Worm (Caenorhabditis elegans) whole organism, late embryonic: ENCODE results near the gene T01D1.8.

Experiments used
- C08G9.2 ChIP-seq: sonication (generic microtip); optimal IDR thresholded peaks from 2 replicates; lab custom pipeline; 2016; ENCODE audit warnings: mild to moderate bottlenecking, missing genetic modification characterization, moderate library complexity, missing compliant biosample characterization
- Y22D7AL.16 ChIP-seq: sonication (generic microtip); optimal IDR thresholded peaks from 2 replicates; lab custom pipeline; 2016; ENCODE audit warnings: missing genetic modification characterization, missing compliant biosample characterization
- ama-1 ChIP-seq: fragments of 150-350 bp; optimal IDR thresholded peaks from 2 replicates; lab custom pipeline; 2014
- ceh-18 ChIP-seq: sonication (generic microtip); optimal IDR thresholded peaks from 2 replicates; lab custom pipeline; 2016; ENCODE audit warnings: missing genetic modification characterization, missing compliant biosample characterization
- ceh-19 ChIP-seq: fragments of 200-800 bp; sonication (Bioruptor generic); optimal IDR thresholded peaks from 2 replicates; lab custom pipeline; 2018; ENCODE audit warnings: mild to moderate bottlenecking, missing genetic modification characterization, missing compliant biosample characterization
- ceh-2 ChIP-seq: sonication (generic microtip); optimal IDR thresholded peaks from 2 replicates; lab custom pipeline; 2016; ENCODE audit warnings: missing genotype, missing genetic modification characterization, missing compliant biosample characterization
- ceh-45 ChIP-seq: fragments of 200-800 bp; sonication (Bioruptor generic); IDR thresholded peaks from 2 replicates; pipeline ENCODE4 v1.3.6; 2022; ENCODE audit warnings: missing genetic modification reagents, missing genetic modification characterization, missing compliant biosample characterization
- ceh-9 ChIP-seq: sonication (generic microtip); optimal IDR thresholded peaks from 2 replicates; lab custom pipeline; 2016; ENCODE audit warnings: mild to moderate bottlenecking, missing genetic modification characterization, inconsistent platforms, missing compliant biosample characterization
- dmd-4 ChIP-seq: sonication (generic microtip); optimal IDR thresholded peaks from 2 replicates; lab custom pipeline; 2016; ENCODE audit warnings: borderline replicate concordance, missing genetic modification characterization, missing compliant biosample characterization
- dve-1 ChIP-seq: sonication (generic microtip); optimal IDR thresholded peaks from 2 replicates; lab custom pipeline; 2017; ENCODE audit warnings: antibody characterized with exemption, mild to moderate bottlenecking, missing genetic modification characterization, missing compliant biosample characterization
- elt-2 ChIP-seq: sonication (generic microtip); optimal IDR thresholded peaks from 2 replicates; lab custom pipeline; 2016; ENCODE audit warnings: missing genetic modification reagents, missing genetic modification characterization, missing compliant biosample characterization
- elt-4 ChIP-seq: sonication (generic microtip); optimal IDR thresholded peaks from 2 replicates; lab custom pipeline; 2016; ENCODE audit warnings: missing genetic modification characterization, missing compliant biosample characterization
- eyg-1 ChIP-seq: sonication (generic microtip); optimal IDR thresholded peaks from 2 replicates; lab custom pipeline; 2016; ENCODE audit warnings: missing genotype, missing genetic modification characterization, missing compliant biosample characterization
- gmeb-2 ChIP-seq: sonication (generic microtip); optimal IDR thresholded peaks from 2 replicates; lab custom pipeline; 2016; ENCODE audit warnings: missing genetic modification characterization, inconsistent platforms, missing compliant biosample characterization
- hlh-13 ChIP-seq: fragments of 200-800 bp; sonication (Bioruptor generic); optimal IDR thresholded peaks from 2 replicates; lab custom pipeline; 2018; ENCODE audit warnings: mild to moderate bottlenecking, missing genetic modification characterization, missing compliant biosample characterization
- hlh-30 ChIP-seq: sonication (generic microtip); optimal IDR thresholded peaks from 2 replicates; lab custom pipeline; 2017; ENCODE audit warnings: antibody characterized with exemption, missing genetic modification characterization, missing compliant biosample characterization; ENCODE audit not compliant: insufficient read depth
- hlh-8 ChIP-seq: sonication (generic microtip); optimal IDR thresholded peaks from 2 replicates; lab custom pipeline; 2016; ENCODE audit warnings: missing genotype, missing genetic modification characterization, missing compliant biosample characterization
- mec-3 ChIP-seq: sonication (generic microtip); optimal IDR thresholded peaks from 2 replicates; lab custom pipeline; 2016; ENCODE audit warnings: borderline replicate concordance, missing genetic modification characterization, missing compliant biosample characterization
- nfya-1 ChIP-seq: sonication (generic microtip); optimal IDR thresholded peaks from 2 replicates; lab custom pipeline; 2017; ENCODE audit warnings: missing genetic modification characterization, mild to moderate bottlenecking, missing compliant biosample characterization, antibody characterized with exemption, moderate library complexity
- nhr-11 ChIP-seq: fragments of 150-350 bp; optimal IDR thresholded peaks from 2 replicates; lab custom pipeline; 2014; ENCODE audit warnings: missing biosample characterization, missing genetic modification characterization
- pat-9 ChIP-seq: fragments of 200-800 bp; sonication (Bioruptor generic); optimal IDR thresholded peaks from 2 replicates; lab custom pipeline; 2018; ENCODE audit warnings: mild to moderate bottlenecking, missing genetic modification characterization, moderate library complexity, missing compliant biosample characterization
- pha-4 ChIP-seq: fragments of 150-350 bp; optimal IDR thresholded peaks from 2 replicates; lab custom pipeline; 2018; ENCODE audit warnings: missing biosample characterization, missing genetic modification reagents, missing genetic modification characterization
- pros-1 ChIP-seq: fragments of 150-350 bp; optimal IDR thresholded peaks from 2 replicates; lab custom pipeline; 2014; ENCODE audit warnings: missing biosample characterization, missing genetic modification reagents, missing genetic modification characterization
- rnt-1 ChIP-seq: sonication (generic microtip); optimal IDR thresholded peaks from 2 replicates; lab custom pipeline; 2016; ENCODE audit warnings: missing genetic modification characterization, missing compliant biosample characterization
- sdc-2 ChIP-seq: sonication (generic microtip); optimal IDR thresholded peaks from 2 replicates; lab custom pipeline; 2016; ENCODE audit warnings: missing genotype, missing genetic modification characterization, missing compliant biosample characterization
- tbx-2 ChIP-seq: sonication (generic microtip); optimal IDR thresholded peaks from 2 replicates; lab custom pipeline; 2016; ENCODE audit warnings: missing genetic modification characterization, missing compliant biosample characterization
- tbx-7 ChIP-seq: sonication (generic microtip); optimal IDR thresholded peaks from 2 replicates; lab custom pipeline; 2016; ENCODE audit warnings: missing genotype, missing genetic modification characterization, missing compliant biosample characterization
- unc-42 ChIP-seq: sonication (generic microtip); optimal IDR thresholded peaks from 2 replicates; lab custom pipeline; 2016; ENCODE audit warnings: missing genotype, missing genetic modification characterization, missing compliant biosample characterization
- unc-55 ChIP-seq: sonication (generic microtip); optimal IDR thresholded peaks from 2 replicates; lab custom pipeline; 2017; ENCODE audit warnings: missing biosample characterization, missing genetic modification reagents, missing genetic modification characterization
- zip-5 ChIP-seq: sonication (generic microtip); optimal IDR thresholded peaks from 2 replicates; lab custom pipeline; 2016; ENCODE audit warnings: missing genetic modification characterization, missing compliant biosample characterization
- ztf-16 ChIP-seq: sonication (generic microtip); optimal IDR thresholded peaks from 2 replicates; lab custom pipeline; 2017; ENCODE audit warnings: missing genetic modification characterization, missing compliant biosample characterization

Gene T01D1.8

DNA sequence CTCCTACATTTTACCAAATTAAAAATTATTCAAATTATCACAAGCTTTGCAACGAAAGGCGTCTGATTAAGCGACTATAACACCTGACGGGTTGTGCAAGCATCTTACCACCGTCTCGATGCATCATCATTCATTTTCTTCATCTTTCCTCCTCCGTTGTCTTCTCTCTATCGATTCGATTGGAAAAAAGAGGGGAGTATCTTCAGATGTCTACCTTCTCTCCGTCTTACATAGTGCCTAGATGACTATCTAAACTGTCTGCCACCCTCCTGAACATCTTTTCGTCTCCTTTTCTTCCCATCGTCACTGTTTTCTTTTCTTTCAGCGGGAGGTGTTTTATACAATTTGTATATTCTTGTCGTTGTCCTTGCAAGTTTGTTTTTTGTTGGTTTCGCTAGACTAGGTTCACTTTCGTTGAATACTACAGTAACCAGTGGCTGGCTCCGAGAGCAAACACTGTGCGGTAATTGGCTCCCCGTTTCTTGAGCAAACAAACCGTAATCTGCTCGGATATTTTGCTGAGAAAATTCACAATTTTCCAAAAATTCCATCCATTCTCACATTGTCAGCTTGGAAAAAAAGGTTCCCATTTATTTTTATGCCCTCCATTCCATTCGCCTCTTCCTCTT is 27.1 kb upstream of the T01D1.8 start:
- TF ChIP-seq sdc-2 (tag; lab: Kevin White, UChicago) = no peak
- TF ChIP-seq nfya-1 (tag; lab: Kevin White, UChicago) = peak; percentile 62
- TF ChIP-seq hlh-30 = no peak
- no peak for TF ChIP-seq dmd-4 (tag; lab: Kevin White, UChicago)
- TF ChIP-seq dve-1 (tag; lab: Kevin White, UChicago) = peak; percentile 28
- TF ChIP-seq ceh-18 (tag; lab: Kevin White, UChicago) = peak; percentile 22
- peak; percentile 64 for TF ChIP-seq unc-55
- no peak for TF ChIP-seq nhr-11 (tag; lab: Kevin White, UChicago)
- peak; percentile 5 for TF ChIP-seq elt-2 (tag; lab: Kevin White, UChicago)

DNA sequence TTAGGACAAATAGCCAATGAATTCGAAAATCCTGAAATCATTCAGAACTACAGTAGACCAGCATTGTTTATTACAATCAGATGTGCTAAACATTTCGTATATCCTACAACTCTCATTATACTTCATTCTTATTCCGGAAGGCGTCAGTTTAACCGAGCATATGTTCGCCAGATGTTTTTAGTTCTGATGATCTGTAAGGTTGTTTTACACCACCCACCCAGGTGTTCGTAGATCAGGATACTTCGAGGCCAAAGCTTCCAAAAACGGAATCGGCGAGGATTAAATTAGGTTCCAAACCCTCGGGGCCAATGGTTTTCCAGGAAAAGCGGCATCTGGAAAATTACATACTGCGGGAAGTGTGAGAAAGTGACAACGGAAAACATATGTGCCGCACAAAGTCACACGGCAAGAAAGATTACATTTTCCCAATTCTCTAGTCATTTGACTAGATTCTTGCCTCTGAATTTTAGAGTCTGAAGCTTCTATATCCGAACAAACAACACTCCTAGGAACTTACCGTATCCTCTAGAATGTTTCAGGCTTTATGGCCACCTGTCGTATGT is 25.9 kb upstream of the T01D1.8 start:
- TF ChIP-seq hlh-8 = peak; percentile 96
- no peak for TF ChIP-seq tbx-7 (tag; lab: Kevin White, UChicago)

DNA sequence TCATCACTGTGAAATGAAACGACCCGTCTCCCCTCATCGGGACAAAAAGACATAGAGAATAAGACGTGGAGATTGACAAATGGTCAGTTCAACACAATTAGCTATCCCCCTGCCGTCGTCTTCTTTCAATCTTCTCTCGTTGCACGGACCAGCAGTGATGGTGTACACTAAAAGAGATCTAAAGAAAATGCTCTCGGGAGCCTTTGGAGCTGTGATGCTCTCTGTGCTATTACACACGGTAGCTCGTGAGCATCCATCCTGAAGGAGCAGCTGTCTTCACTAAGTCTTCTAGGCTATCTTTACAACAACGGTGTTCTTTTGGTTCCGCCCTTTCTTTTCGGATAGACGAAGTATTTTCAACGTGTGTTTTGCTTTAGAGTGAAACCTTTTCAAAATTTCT is 25.3 kb upstream of the T01D1.8 start:
- TF ChIP-seq ceh-45 (GFP tag; lab: Robert Waterston, UW) (no peak), unc-42 (tag; lab: Kevin White, UChicago) (no peak), hlh-13 (GFP tag; lab: Kevin White, UChicago) (no peak), unc-55 (peak; percentile 39), pros-1 (tag; lab: Kevin White, UChicago) (no peak), nfya-1 (tag; lab: Kevin White, UChicago) (no peak), tbx-2 (tag; lab: Kevin White, UChicago) (peak; percentile 14), zip-5 (tag; lab: Kevin White, UChicago) (no peak), ceh-2 (tag; lab: Kevin White, UChicago) (no peak), rnt-1 (tag; lab: Kevin White, UChicago) (peak; percentile 49), gmeb-2 (tag; lab: Kevin White, UChicago) (no peak), ceh-9 (tag; lab: Kevin White, UChicago) (no peak), C08G9.2 (tag; lab: Kevin White, UChicago) (no peak), elt-2 (tag; lab: Kevin White, UChicago) (no peak), eyg-1 (no peak), pha-4 (tag; lab: Kevin White, UChicago) (no peak), mec-3 (no peak), ama-1 (lab: Kevin White, UChicago) (no peak), ceh-18 (tag; lab: Kevin White, UChicago) (peak; percentile 16), ztf-16 (tag; lab: Kevin White, UChicago) (no peak), pat-9 (tag; lab: Kevin White, UChicago) (peak; percentile 57), ceh-19 (no peak)

DNA sequence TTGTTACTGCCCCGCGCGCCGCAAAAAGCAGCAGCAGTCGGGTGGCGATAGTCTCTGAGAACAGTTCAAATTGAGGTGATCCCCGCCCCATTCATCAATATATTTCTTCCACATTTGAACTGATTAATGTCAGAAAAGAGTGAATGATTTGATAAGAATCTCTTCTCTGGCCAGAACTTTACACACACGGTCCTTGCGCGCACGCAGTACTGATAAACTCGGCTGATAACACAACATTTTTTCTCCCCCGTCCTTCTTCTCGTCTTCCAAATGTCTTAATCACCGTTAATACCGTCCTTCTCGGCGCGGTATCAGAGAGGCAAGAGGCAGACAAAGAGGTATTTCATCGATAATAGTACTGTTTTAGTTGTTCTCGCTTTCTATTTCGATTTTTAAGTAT is 24.4 kb upstream of the T01D1.8 start, which contains the start of gene etr-1:
TSS of gene etr-1 (plus strand) at position 193 of the 400 bp plus-strand sequence.
- TF ChIP-seq elt-2 (tag; lab: Kevin White, UChicago) (peak; percentile 98), ceh-9 (tag; lab: Kevin White, UChicago) (no peak)

ce11 chrII:163229-163628 is 23.3 kb upstream of the T01D1.8 start:
- peak; percentile 97 for TF ChIP-seq unc-42 (tag; lab: Kevin White, UChicago)
- TF ChIP-seq Y22D7AL.16 = no peak
- TF ChIP-seq, all 69 proteins: peak for 1

DNA sequence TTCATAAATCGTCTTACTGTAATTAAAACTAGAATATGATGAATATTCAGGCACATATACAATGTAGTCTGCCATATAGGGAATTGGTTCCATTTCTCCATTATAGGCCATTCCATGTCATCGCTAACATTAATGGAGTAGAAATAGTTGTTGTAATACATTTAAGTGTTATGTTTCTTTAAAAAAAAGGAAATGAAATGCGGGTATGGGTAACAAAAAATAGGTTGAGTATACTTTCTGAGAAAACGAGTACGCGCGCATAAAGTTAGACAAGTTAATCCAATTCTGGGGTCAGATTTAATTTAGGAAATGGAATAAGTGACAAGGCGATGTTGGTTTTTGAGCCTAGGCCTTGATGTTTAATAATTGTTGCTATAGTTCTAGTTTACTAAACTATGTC is 12.9 kb upstream of the T01D1.8 start, which contains the start of gene T01D1.7:
TSS of gene T01D1.7 (minus strand) at position 101 of the 400 bp plus-strand sequence.
- peak; percentile 42 for TF ChIP-seq unc-42 (tag; lab: Kevin White, UChicago)
- no peak for TF ChIP-seq unc-55
- no peak for TF ChIP-seq elt-4 (tag; lab: Kevin White, UChicago)
